ENCODE assay signal across 2 fruit fly cellular contexts in genomic region chr3R:9048466-9049072, dm6.
TF ChIP-seq lines count a peak whose summit lies in the region.

TSS of gene Mst85C (plus strand) at chr3R:9048645.

TF ChIP-seq in whole organism, embryonic, 481 proteins besides CTCF, POLR2A, EP300 and RAD21 (continued from another document):
- TF ChIP-seq MESR4 (GFP tag; optimal IDR thresholded peaks at IDR 0.05; lab: Kevin White, UChicago), result peak; percentile 62
- TF ChIP-seq CG17568 (GFP tag; optimal IDR thresholded peaks at IDR 0.05; lab: Kevin White, UChicago), result peak; percentile 33
- no peak for TF ChIP-seq Hr51 (GFP tag; optimal IDR thresholded peaks at IDR 0.05; lab: Kevin White, UChicago)
- TF ChIP-seq Med (GFP tag; lab: Kevin White, UChicago), result peak; percentile 73
- no peak for TF ChIP-seq CG3995 (GFP tag; optimal IDR thresholded peaks at IDR 0.05; lab: Kevin White, UChicago)
- no peak for TF ChIP-seq bowl (GFP tag; IDR thresholded peaks at IDR 0.05; lab: Robert Waterston, UW)
- TF ChIP-seq CG18262 (tag; optimal IDR thresholded peaks at IDR 0.05; lab: Kevin White, UChicago), result no peak
- no peak for TF ChIP-seq CG18764 (GFP tag; optimal IDR thresholded peaks at IDR 0.05; lab: Kevin White, UChicago)
- TF ChIP-seq CG31365 (tag; optimal IDR thresholded peaks at IDR 0.05; lab: Kevin White, UChicago), result peak; percentile 23
- peak; percentile 62 for TF ChIP-seq CG15479 (GFP tag; optimal IDR thresholded peaks at IDR 0.05; lab: Kevin White, UChicago)
- peak; percentile 65 for TF ChIP-seq exex (tag; optimal IDR thresholded peaks at IDR 0.05; lab: Kevin White, UChicago)
- TF ChIP-seq cg (GFP tag; optimal IDR thresholded peaks at IDR 0.05; lab: Kevin White, UChicago), result peak; percentile 86
- no peak for TF ChIP-seq aop (GFP tag; IDR thresholded peaks at IDR 0.05; lab: Robert Waterston, UW)
- TF ChIP-seq CG9437 (GFP tag; optimal IDR thresholded peaks at IDR 0.05; lab: Kevin White, UChicago), result peak; percentile 61
- TF ChIP-seq Pdp1 (GFP tag; optimal IDR thresholded peaks at IDR 0.05; lab: Kevin White, UChicago), result peak in 1 of 2 experiments; percentile 53
- TF ChIP-seq nau (GFP tag; optimal IDR thresholded peaks at IDR 0.05; lab: Kevin White, UChicago), result peak; percentile 21
- TF ChIP-seq pan (optimal IDR thresholded peaks at IDR 0.05; lab: Kevin White, UChicago), result no peak
- TF ChIP-seq pan (GFP tag; optimal IDR thresholded peaks at IDR 0.05 in 1 of 2, IDR thresholded peaks at IDR 0.05 in 1 of 2), result no peak
- no peak for TF ChIP-seq CG8478 (optimal IDR thresholded peaks at IDR 0.05; lab: Kevin White, UChicago)
- TF ChIP-seq YL-1 (GFP tag; optimal IDR thresholded peaks at IDR 0.05; lab: Kevin White, UChicago), result peak; percentile 15
- TF ChIP-seq nom (GFP tag; optimal IDR thresholded peaks at IDR 0.05; lab: Kevin White, UChicago), result peak; percentile 62
- TF ChIP-seq chn (GFP tag; optimal IDR thresholded peaks at IDR 0.05; lab: Kevin White, UChicago), result no peak
- no peak for TF ChIP-seq CG4282 (GFP tag; optimal IDR thresholded peaks at IDR 0.05; lab: Kevin White, UChicago)
- TF ChIP-seq Deaf1 (tag; optimal IDR thresholded peaks at IDR 0.05; lab: Kevin White, UChicago), result no peak
- TF ChIP-seq CG14710 (tag; optimal IDR thresholded peaks at IDR 0.05; lab: Kevin White, UChicago), result no peak
- TF ChIP-seq CG2875 (GFP tag; optimal IDR thresholded peaks at IDR 0.05; lab: Kevin White, UChicago), result peak; percentile 7
- no peak for TF ChIP-seq D19B (GFP tag; optimal IDR thresholded peaks at IDR 0.05; lab: Kevin White, UChicago)
- peak; percentile 20 for TF ChIP-seq Blimp-1 (GFP tag; optimal IDR thresholded peaks at IDR 0.05; lab: Kevin White, UChicago)
- peak; percentile 38 for TF ChIP-seq kah (GFP tag; optimal IDR thresholded peaks at IDR 0.05; lab: Kevin White, UChicago)
- no peak for TF ChIP-seq CG4854 (GFP tag; optimal IDR thresholded peaks at IDR 0.05; lab: Kevin White, UChicago)
- no peak for TF ChIP-seq CG9817 (tag; optimal IDR thresholded peaks at IDR 0.05; lab: Kevin White, UChicago)
- peak; percentile 40 for TF ChIP-seq CG12769 (tag; optimal IDR thresholded peaks at IDR 0.05; lab: Kevin White, UChicago)
- peak; percentile 13 for TF ChIP-seq CG1603 (tag; optimal IDR thresholded peaks at IDR 0.05; lab: Kevin White, UChicago)
- 0 out of 2 replicates have a peak, but pooled peaks have one; percentile 0 for TF ChIP-seq onecut (GFP tag; IDR thresholded peaks at IDR 0.05; lab: Robert Waterston, UW)
- TF ChIP-seq ato (GFP tag; IDR thresholded peaks at IDR 0.05; lab: Robert Waterston, UW; ENCODE audit: partially characterized antibody), result no peak
- TF ChIP-seq ewg (GFP tag; optimal IDR thresholded peaks at IDR 0.05; lab: Kevin White, UChicago), result peak; percentile 26
- no peak for TF ChIP-seq ci (GFP tag; IDR thresholded peaks at IDR 0.05; lab: Robert Waterston, UW)
- TF ChIP-seq trh (GFP tag; optimal IDR thresholded peaks at IDR 0.05; lab: Kevin White, UChicago), result no peak
- peak; percentile 52 for TF ChIP-seq Asciz (GFP tag; optimal IDR thresholded peaks at IDR 0.05; lab: Kevin White, UChicago)
- peak; percentile 39 for TF ChIP-seq Vsx1 (GFP tag; optimal IDR thresholded peaks at IDR 0.05; lab: Kevin White, UChicago)
- no peak for TF ChIP-seq crol (GFP tag; IDR thresholded peaks at IDR 0.05; lab: Robert Waterston, UW)
- TF ChIP-seq CG13624 (GFP tag; optimal IDR thresholded peaks at IDR 0.05; lab: Kevin White, UChicago), result no peak
- TF ChIP-seq CG15601 (tag; optimal IDR thresholded peaks at IDR 0.05; lab: Kevin White, UChicago), result peak; percentile 17
- TF ChIP-seq CG2199 (GFP tag; IDR thresholded peaks at IDR 0.05; lab: Robert Waterston, UW), result no peak
- no peak for TF ChIP-seq sd (tag; optimal IDR thresholded peaks at IDR 0.05; lab: Kevin White, UChicago)

TF ChIP-seq in whole organism, prepupa, 60 proteins besides CTCF, POLR2A, EP300 and RAD21 (continued from another document):
- TF ChIP-seq Eip93F (GFP tag; optimal IDR thresholded peaks at IDR 0.05; lab: Kevin White, UChicago), result no peak
- TF ChIP-seq CG3032 (tag; optimal IDR thresholded peaks at IDR 0.05; lab: Kevin White, UChicago), result no peak
- no peak for TF ChIP-seq CG10631 (GFP tag; optimal IDR thresholded peaks at IDR 0.05; lab: Kevin White, UChicago)
- TF ChIP-seq CG6163 (GFP tag; IDR thresholded peaks at IDR 0.05; lab: Robert Waterston, UW), result no peak
- no peak for TF ChIP-seq achi (GFP tag; optimal IDR thresholded peaks at IDR 0.05; lab: Kevin White, UChicago)
- TF ChIP-seq CG6854 (GFP tag; optimal IDR thresholded peaks at IDR 0.05; lab: Kevin White, UChicago), result peak; percentile 8
- TF ChIP-seq CG1621 (tag; optimal IDR thresholded peaks at IDR 0.05; lab: Kevin White, UChicago), result peak; percentile 59
- no peak for TF ChIP-seq Sox14 (GFP tag; optimal IDR thresholded peaks at IDR 0.05; lab: Kevin White, UChicago)
- no peak for TF ChIP-seq CG6276 (GFP tag; optimal IDR thresholded peaks at IDR 0.05; lab: Kevin White, UChicago)
- no peak for TF ChIP-seq CG6792 (GFP tag; optimal IDR thresholded peaks at IDR 0.05; lab: Kevin White, UChicago)
- peak; percentile 53 for TF ChIP-seq fkh (GFP tag; optimal IDR thresholded peaks at IDR 0.05; lab: Kevin White, UChicago)
- no peak for TF ChIP-seq Ets96B (tag; optimal IDR thresholded peaks at IDR 0.05; lab: Kevin White, UChicago)
- no peak for TF ChIP-seq CG8119 (GFP tag; IDR thresholded peaks at IDR 0.05; lab: Robert Waterston, UW)
- peak; percentile 14 for TF ChIP-seq CG6808 (GFP tag; optimal IDR thresholded peaks at IDR 0.05; lab: Kevin White, UChicago)
- no peak for TF ChIP-seq lz (GFP tag; optimal IDR thresholded peaks at IDR 0.05; lab: Kevin White, UChicago)
- peak; percentile 21 for TF ChIP-seq CG10669 (GFP tag; optimal IDR thresholded peaks at IDR 0.05; lab: Kevin White, UChicago)
- no peak for TF ChIP-seq CG15336 (GFP tag; IDR thresholded peaks at IDR 0.05; lab: Robert Waterston, UW)
- peak; percentile 72 for TF ChIP-seq svp (GFP tag; lab: Kevin White, UChicago)
